Worm (Caenorhabditis elegans): ENCODE measurements around the gene ceh-37.

- no peak for TF ChIP-seq dao-5 (tag; optimal IDR thresholded peaks at IDR 0.05)
- no peak for TF ChIP-seq W03F9.2 (tag; optimal IDR thresholded peaks at IDR 0.05)
- TF ChIP-seq him-1 (tag; optimal IDR thresholded peaks at IDR 0.05) = no peak
These were observed 43.6 kb downstream of the ceh-37 start, which contains the start of gene vha-20 for ce11 chrX:14164234-14164633.
